Worm (Caenorhabditis elegans): ENCODE results near the gene F14H3.15.

Gene F14H3.15

ce11 chrV:16080039-16080438 is 20.0 kb upstream of the F14H3.15 start:
- TF ChIP-seq dmd-6 (GFP tag; IDR thresholded peaks at IDR 0.05): peak; percentile 76
- TF ChIP-seq nhr-48 (tag; optimal IDR thresholded peaks at IDR 0.05): peak; percentile 14
- no peak for TF ChIP-seq daf-16 (GFP tag; optimal IDR thresholded peaks at IDR 0.05)
- TF ChIP-seq daf-16 (tag; optimal IDR thresholded peaks at IDR 0.05): peak; percentile 42
- no peak for TF ChIP-seq lir-3 (tag; optimal IDR thresholded peaks at IDR 0.05)
- peak; percentile 84 for TF ChIP-seq nhr-28 (tag; optimal IDR thresholded peaks at IDR 0.05)
- TF ChIP-seq php-3 (GFP tag; IDR thresholded peaks at IDR 0.05): peak; percentile 68; the same call in 1 of the 2 replicates
- TF ChIP-seq zip-2 (tag; optimal IDR thresholded peaks at IDR 0.05): no peak
- peak; percentile 74 for TF ChIP-seq pqm-1 (tag; optimal IDR thresholded peaks at IDR 0.05)
- TF ChIP-seq unc-62 (GFP tag; optimal IDR thresholded peaks at IDR 0.05 in 1 of 2): peak in 1 of 2 experiments; percentile 0
- TF ChIP-seq unc-62 (tag; optimal IDR thresholded peaks at IDR 0.05): no peak
- no peak for TF ChIP-seq daf-19 (GFP tag; conservative IDR thresholded peaks at IDR 0.05)
- no peak for TF ChIP-seq lin-38 (GFP tag; IDR thresholded peaks at IDR 0.05)
- no peak for TF ChIP-seq lim-7 (GFP tag; IDR thresholded peaks at IDR 0.05)
- TF ChIP-seq unc-39 (tag; optimal IDR thresholded peaks at IDR 0.05): no peak
- no peak for TF ChIP-seq set-16 (GFP tag; IDR thresholded peaks at IDR 0.05)
- TF ChIP-seq cey-2 (tag; optimal IDR thresholded peaks at IDR 0.05; ENCODE audit: borderline replicate concordance, insufficient read depth): no peak
- no peak for TF ChIP-seq ama-1 (optimal IDR thresholded peaks at IDR 0.05)
- TF ChIP-seq F44E2.7 (GFP tag; IDR thresholded peaks at IDR 0.05): no peak
- TF ChIP-seq dve-1 (tag; optimal IDR thresholded peaks at IDR 0.05; ENCODE audit: insufficient read depth): peak; percentile 41

DNA sequence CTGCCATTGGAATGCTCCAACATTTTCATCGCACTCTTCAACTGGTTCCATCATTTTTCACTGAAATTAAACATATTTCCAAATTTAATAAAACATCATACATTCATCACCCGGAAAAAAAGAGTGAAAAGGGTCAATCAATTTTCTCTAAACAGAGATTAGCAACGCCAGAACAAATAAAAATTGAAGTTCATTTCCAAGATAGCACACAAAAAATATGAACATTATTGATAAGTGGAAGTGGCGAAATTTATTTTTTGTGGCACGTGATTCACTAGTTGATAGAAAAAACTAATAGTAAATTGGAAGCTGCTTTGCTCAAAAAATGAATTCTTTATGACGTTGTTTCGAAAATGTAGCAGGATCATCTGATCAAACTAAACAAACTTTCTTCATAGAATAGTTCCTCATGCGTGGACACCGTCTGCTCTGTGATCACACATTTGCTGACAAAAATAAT is 15.2 kb upstream of the F14H3.15 start, which contains the start of the genes F14H3.12 and srj-29:
Gene F14H3.12, minus strand, starts transcription at position 74 of the 460 bp plus-strand sequence.
Gene srj-29, plus strand, starts transcription at position 410 of the 460 bp plus-strand sequence.
- peak; percentile 49 for TF ChIP-seq hlh-11 (tag; optimal IDR thresholded peaks at IDR 0.05)
- no peak for TF ChIP-seq gei-8 (GFP tag; optimal IDR thresholded peaks at IDR 0.05)
- peak; percentile 73 for TF ChIP-seq pqm-1 (tag; optimal IDR thresholded peaks at IDR 0.05)
- peak; percentile 52 for TF ChIP-seq nhr-77 (tag; optimal IDR thresholded peaks at IDR 0.05)
- TF ChIP-seq dmd-6 (GFP tag; IDR thresholded peaks at IDR 0.05): peak; percentile 74
- no peak for TF ChIP-seq daf-16 (GFP tag; optimal IDR thresholded peaks at IDR 0.05)
- peak; percentile 83 for TF ChIP-seq daf-16 (tag; optimal IDR thresholded peaks at IDR 0.05)
- no peak for TF ChIP-seq ama-1 (optimal IDR thresholded peaks at IDR 0.05)
- peak; percentile 79 for TF ChIP-seq dve-1 (tag; optimal IDR thresholded peaks at IDR 0.05; ENCODE audit: insufficient read depth)
- peak; percentile 74 for TF ChIP-seq nhr-28 (tag; optimal IDR thresholded peaks at IDR 0.05)

DNA sequence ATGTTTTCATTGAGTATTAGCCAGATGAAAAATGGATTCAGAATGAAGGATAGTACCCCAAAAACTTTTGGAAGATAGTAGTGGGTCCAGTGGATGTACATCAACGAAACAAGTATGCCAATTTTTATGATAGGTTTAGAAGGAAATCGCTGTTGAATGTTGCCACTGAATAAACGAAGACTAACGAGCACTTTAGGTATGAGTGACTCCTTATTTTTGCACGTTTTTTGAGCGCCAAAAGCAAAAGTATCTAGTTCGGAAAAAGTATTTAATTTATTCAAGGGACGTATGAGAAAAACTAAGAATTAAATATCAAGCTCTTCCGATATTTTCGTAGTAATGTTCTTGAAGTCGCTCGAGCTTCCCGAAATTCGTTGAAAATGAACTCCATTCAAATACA is 13.8 kb upstream of the F14H3.15 start, which contains the start of gene srj-10:
Gene srj-10, minus strand, starts transcription at position 101 of the 400 bp plus-strand sequence.
- TF ChIP-seq unc-62 (GFP tag; optimal IDR thresholded peaks at IDR 0.05 in 1 of 2) (no peak), unc-62 (tag; optimal IDR thresholded peaks at IDR 0.05) (no peak), zip-11 (GFP tag; IDR thresholded peaks at IDR 0.05) (no peak), set-16 (GFP tag; IDR thresholded peaks at IDR 0.05) (no peak), vab-7 (GFP tag; IDR thresholded peaks at IDR 0.05) (no peak)

- TF ChIP-seq pqm-1 (tag; optimal IDR thresholded peaks at IDR 0.05) (peak; percentile 23), dmd-6 (GFP tag; IDR thresholded peaks at IDR 0.05) (peak; percentile 40; the same call in 1 of the 2 replicates), nhr-28 (tag; optimal IDR thresholded peaks at IDR 0.05) (peak; percentile 89), daf-16 (GFP tag; optimal IDR thresholded peaks at IDR 0.05) (no peak), daf-16 (tag; optimal IDR thresholded peaks at IDR 0.05) (peak; percentile 54), dve-1 (tag; optimal IDR thresholded peaks at IDR 0.05; ENCODE audit: insufficient read depth) (peak; percentile 43), dmd-9 (GFP tag; IDR thresholded peaks at IDR 0.05) (no peak), unc-62 (GFP tag; optimal IDR thresholded peaks at IDR 0.05 in 1 of 2) (peak in 1 of 2 experiments; percentile 62), unc-62 (tag; optimal IDR thresholded peaks at IDR 0.05) (no peak), daf-8 (GFP tag; IDR thresholded peaks at IDR 0.05) (no peak)
Observed at ce11 chrV:16071167-16071566, 11.1 kb upstream of the F14H3.15 start, which contains the start of gene nhr-176. nhr-176 (plus strand) TSS chrV:16071325.

DNA sequence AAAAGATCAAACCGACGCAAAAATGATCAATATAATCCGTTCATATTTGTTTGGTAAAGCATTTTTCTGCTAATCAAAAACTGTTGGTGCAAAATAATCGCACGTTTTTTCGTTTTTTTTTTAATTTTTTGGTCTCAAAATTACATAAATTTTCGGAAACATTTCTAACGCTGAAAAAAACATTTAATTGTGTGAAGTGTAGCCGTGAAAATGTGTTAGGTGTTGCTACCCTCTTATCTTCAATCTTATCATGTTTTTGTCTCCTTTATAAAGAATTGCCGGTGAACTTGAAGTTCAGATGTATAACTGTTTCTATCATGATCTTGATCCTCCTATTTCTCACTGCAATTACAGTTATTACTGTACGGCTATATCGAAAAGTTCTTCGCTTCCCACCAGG is 8.9 kb upstream of the F14H3.15 start, which contains the start of gene cyp-35D1:
Gene cyp-35D1, plus strand, starts transcription at position 301 of the 400 bp plus-strand sequence.
- TF ChIP-seq F49E8.2 (tag; optimal IDR thresholded peaks at IDR 0.05; ENCODE audit: borderline replicate concordance) (no peak), zfp-3 (GFP tag; conservative IDR thresholded peaks at IDR 0.05) (no peak), egl-27 (tag; optimal IDR thresholded peaks at IDR 0.05) (no peak), egl-43 (GFP tag; IDR thresholded peaks at IDR 0.05) (no peak), aly-2 (tag; optimal IDR thresholded peaks at IDR 0.05) (no peak), madf-5 (GFP tag; IDR thresholded peaks at IDR 0.05) (no peak), nhr-11 (tag; optimal IDR thresholded peaks at IDR 0.05) (no peak), pha-4 (GFP tag; IDR thresholded peaks at IDR 0.05) (no peak), pha-4 (tag; optimal IDR thresholded peaks at IDR 0.05) (no peak), vab-7 (GFP tag; IDR thresholded peaks at IDR 0.05) (no peak)
